Fruit fly (Drosophila melanogaster): ENCODE measurements around the gene CG6138.
A peak's percentile ranks its signal among the peaks of the same experiment; 100 is the strongest.

Gene CG6138

dm6 chr2L:10552807-10553206, 14.2 kb upstream of the CG6138 start (continued):
- TF ChIP-seq N (GFP tag; optimal IDR thresholded peaks at IDR 0.05) (no peak), br (GFP tag; optimal IDR thresholded peaks at IDR 0.05) (peak; percentile 22), CG32264 (GFP tag; optimal IDR thresholded peaks at IDR 0.05) (no peak), Jra (GFP tag; optimal IDR thresholded peaks at IDR 0.05) (peak; percentile 30), OdsH (GFP tag; optimal IDR thresholded peaks at IDR 0.05) (peak; percentile 3), pan (optimal IDR thresholded peaks at IDR 0.05) (no peak), CG9705 (GFP tag; optimal IDR thresholded peaks at IDR 0.05) (peak; percentile 23), dsf (GFP tag; optimal IDR thresholded peaks at IDR 0.05; ENCODE audit: borderline replicate concordance) (peak; percentile 4)

dm6 chr2L:10553692-10554091, 13.4 kb upstream of the CG6138 start:
- no peak for TF ChIP-seq fru (GFP tag; optimal IDR thresholded peaks at IDR 0.05)
- no peak for TF ChIP-seq Abd-B (GFP tag; optimal IDR thresholded peaks at IDR 0.05)
- no peak for TF ChIP-seq psq (GFP tag; optimal IDR thresholded peaks at IDR 0.05)
- TF ChIP-seq woc (GFP tag; optimal IDR thresholded peaks at IDR 0.05) = no peak
- TF ChIP-seq usp (GFP tag; optimal IDR thresholded peaks at IDR 0.05) = no peak

dm6 chr2L:10554676-10555075, 12.4 kb upstream of the CG6138 start:
- no peak for TF ChIP-seq sage (GFP tag; optimal IDR thresholded peaks at IDR 0.05)
- no peak for TF ChIP-seq Dif (GFP tag; optimal IDR thresholded peaks at IDR 0.05; ENCODE audit: partially characterized antibody)
- TF ChIP-seq usp (GFP tag; optimal IDR thresholded peaks at IDR 0.05) = no peak
- no peak for TF ChIP-seq pan (optimal IDR thresholded peaks at IDR 0.05)
- TF ChIP-seq Jra (GFP tag; optimal IDR thresholded peaks at IDR 0.05) = no peak

dm6 chr2L:10555269-10555668, 11.8 kb upstream of the CG6138 start:
- TF ChIP-seq Hr78 (GFP tag; optimal IDR thresholded peaks at IDR 0.05) = no peak
- TF ChIP-seq brk (GFP tag; optimal IDR thresholded peaks at IDR 0.05) = no peak
- TF ChIP-seq sage (GFP tag; optimal IDR thresholded peaks at IDR 0.05) = no peak
- TF ChIP-seq CG9705 (GFP tag; optimal IDR thresholded peaks at IDR 0.05) = no peak
- TF ChIP-seq br (GFP tag; optimal IDR thresholded peaks at IDR 0.05) = no peak
- TF ChIP-seq sv (GFP tag; optimal IDR thresholded peaks at IDR 0.05) = no peak
- TF ChIP-seq pan (optimal IDR thresholded peaks at IDR 0.05) = no peak
- TF ChIP-seq OdsH (GFP tag; optimal IDR thresholded peaks at IDR 0.05) = no peak
- TF ChIP-seq dl (GFP tag; optimal IDR thresholded peaks at IDR 0.05; ENCODE audit: insufficient read depth in 1 of 2, partially characterized antibody in 2 of 2) = no peak
- TF ChIP-seq dsf (GFP tag; optimal IDR thresholded peaks at IDR 0.05; ENCODE audit: borderline replicate concordance) = no peak
- TF ChIP-seq h (GFP tag; optimal IDR thresholded peaks at IDR 0.05) = no peak
- no peak for TF ChIP-seq CrebA (GFP tag; optimal IDR thresholded peaks at IDR 0.05; ENCODE audit: borderline replicate concordance)
- no peak for TF ChIP-seq Mio (GFP tag; optimal IDR thresholded peaks at IDR 0.05)
- TF ChIP-seq usp (GFP tag; optimal IDR thresholded peaks at IDR 0.05) = no peak
- no peak for TF ChIP-seq Vsx2 (GFP tag; optimal IDR thresholded peaks at IDR 0.05; ENCODE audit: partially characterized antibody)
- no peak for TF ChIP-seq dmrt93B (GFP tag; optimal IDR thresholded peaks at IDR 0.05)
- TF ChIP-seq CG32264 (GFP tag; optimal IDR thresholded peaks at IDR 0.05) = no peak
- TF ChIP-seq Hr83 (GFP tag; optimal IDR thresholded peaks at IDR 0.05; ENCODE audit: poor library complexity, severe bottlenecking) = no peak
- TF ChIP-seq ey (GFP tag; optimal IDR thresholded peaks at IDR 0.05) = no peak
- no peak for TF ChIP-seq psq (GFP tag; optimal IDR thresholded peaks at IDR 0.05)

dm6 chr2L:10565674-10566073, 1.4 kb upstream of the CG6138 start:
- TF ChIP-seq rgr (GFP tag; optimal IDR thresholded peaks at IDR 0.05) (peak; percentile 28), pan (optimal IDR thresholded peaks at IDR 0.05) (no peak), sv (GFP tag; optimal IDR thresholded peaks at IDR 0.05) (no peak), Myc (optimal IDR thresholded peaks at IDR 0.05) (no peak), Hr83 (GFP tag; optimal IDR thresholded peaks at IDR 0.05; ENCODE audit: poor library complexity, severe bottlenecking) (no peak), psq (GFP tag; optimal IDR thresholded peaks at IDR 0.05) (no peak), h (GFP tag; optimal IDR thresholded peaks at IDR 0.05) (peak; percentile 34), fru (GFP tag; optimal IDR thresholded peaks at IDR 0.05) (peak; percentile 47), ey (GFP tag; optimal IDR thresholded peaks at IDR 0.05) (peak; percentile 20), Dif (GFP tag; optimal IDR thresholded peaks at IDR 0.05; ENCODE audit: partially characterized antibody) (no peak), HLH106 (tag; optimal IDR thresholded peaks at IDR 0.05) (peak; percentile 2), lola (GFP tag; optimal IDR thresholded peaks at IDR 0.05) (no peak), Vsx2 (GFP tag; optimal IDR thresholded peaks at IDR 0.05; ENCODE audit: partially characterized antibody) (no peak), dsf (GFP tag; optimal IDR thresholded peaks at IDR 0.05; ENCODE audit: borderline replicate concordance) (no peak), foxo (GFP tag; optimal IDR thresholded peaks at IDR 0.05) (peak in 1 of 2 experiments; percentile 15), dl (GFP tag; optimal IDR thresholded peaks at IDR 0.05; ENCODE audit: insufficient read depth in 1 of 2, partially characterized antibody in 2 of 2) (no peak), brk (GFP tag; optimal IDR thresholded peaks at IDR 0.05) (no peak), OdsH (GFP tag; optimal IDR thresholded peaks at IDR 0.05) (peak; percentile 10)

Measured in whole organism, wandering third instar larva.